Fruit fly (Drosophila melanogaster) whole organism, embryonic: Measurements from ENCODE around the gene kek6.

ENCODE experiments used
- CG1024 ChIP-seq: fragments of 200-800 bp; sonication (Bioruptor generic); IDR thresholded peaks from 2 replicates; pipeline ENCODE4 v1.3.6; 2022; ENCODE audit warnings: missing biosample characterization, missing genetic modification characterization
- CG10565 ChIP-seq: fragments of 200-800 bp; sonication (Bioruptor generic); optimal IDR thresholded peaks from 3 replicates; lab custom pipeline; 2016; ENCODE audit warnings: missing biosample characterization, mild to moderate bottlenecking, missing genetic modification characterization
- CG10979 ChIP-seq: fragments of 200-800 bp; sonication (Bioruptor generic); optimal IDR thresholded peaks from 2 replicates; lab custom pipeline; 2018; ENCODE audit warnings: missing biosample characterization, mild to moderate bottlenecking, missing genetic modification characterization, moderate library complexity
- CG11247 ChIP-seq: fragments of 200-800 bp; sonication (Bioruptor generic); IDR thresholded peaks from 2 replicates; pipeline ENCODE4 v1.3.6; 2022; ENCODE audit warnings: missing biosample characterization, missing genetic modification characterization
- CG11456 ChIP-seq: fragments of 200-800 bp; sonication (Bioruptor generic); IDR thresholded peaks from 3 replicates; pipeline ENCODE4 v1.3.6; 2022; ENCODE audit warnings: missing biosample characterization, missing genetic modification characterization
- CG11695 ChIP-seq: fragments of 200-800 bp; sonication (Bioruptor generic); IDR thresholded peaks from 3 replicates; pipeline ENCODE4 v1.3.6; 2022; ENCODE audit warnings: missing biosample characterization, missing genetic modification characterization
- CG13624 ChIP-seq: fragments of 200-800 bp; sonication (Bioruptor generic); optimal IDR thresholded peaks from 2 replicates; lab custom pipeline; 2016; ENCODE audit warnings: missing biosample characterization, missing genetic modification characterization
- CG17612 ChIP-seq: fragments of 200-800 bp; sonication (Bioruptor generic); IDR thresholded peaks from 2 replicates; pipeline ENCODE4 v1.3.6; 2022; ENCODE audit warnings: missing biosample characterization, missing genetic modification characterization
- CG1832 ChIP-seq: fragments of 200-800 bp; sonication (Bioruptor generic); optimal IDR thresholded peaks from 2 replicates; lab custom pipeline; 2017; ENCODE audit warnings: missing biosample characterization, mild to moderate bottlenecking, missing genetic modification characterization, inconsistent platforms
- CG18764 ChIP-seq: fragments of 200-800 bp; sonication (Bioruptor generic); optimal IDR thresholded peaks from 3 replicates; lab custom pipeline; 2016; ENCODE audit warnings: missing biosample characterization, missing genetic modification characterization
- CG2712 ChIP-seq: fragments of 200-800 bp; optimal IDR thresholded peaks from 3 replicates; lab custom pipeline; 2019; ENCODE audit warnings: missing biosample characterization, mild to moderate bottlenecking, missing genetic modification characterization, moderate library complexity
- CG32532 ChIP-seq: fragments of 200-800 bp; sonication (Bioruptor generic); IDR thresholded peaks from 2 replicates; pipeline ENCODE4 v1.3.6; 2022; ENCODE audit warnings: missing biosample characterization, missing genetic modification characterization
- CG4854 ChIP-seq: fragments of 200-800 bp; sonication (Bioruptor generic); optimal IDR thresholded peaks from 2 replicates; lab custom pipeline; 2016; ENCODE audit warnings: missing biosample characterization, missing genetic modification characterization, inconsistent platforms
- CG5245 ChIP-seq: fragments of 200-800 bp; sonication (Bioruptor generic); optimal IDR thresholded peaks from 3 replicates; lab custom pipeline; 2016; ENCODE audit warnings: missing biosample characterization, missing genetic modification characterization
- CG6854 ChIP-seq: fragments of 200-800 bp; sonication (Bioruptor generic); optimal IDR thresholded peaks from 3 replicates; lab custom pipeline; 2017; ENCODE audit warnings: missing biosample characterization, mild to moderate bottlenecking, missing genetic modification characterization
- CG7839 ChIP-seq: fragments of 200-800 bp; sonication (Bioruptor generic); optimal IDR thresholded peaks from 3 replicates; lab custom pipeline; 2018; ENCODE audit warnings: missing biosample characterization, mild to moderate bottlenecking, missing genetic modification characterization, moderate library complexity
- CG8089 ChIP-seq: fragments of 200-800 bp; sonication (Bioruptor generic); optimal IDR thresholded peaks from 3 replicates; lab custom pipeline; 2016; ENCODE audit warnings: missing biosample characterization, missing genetic modification characterization
- CG9215 ChIP-seq: fragments of 200-800 bp; sonication (Bioruptor generic); IDR thresholded peaks from 2 replicates; pipeline ENCODE4 v1.3.6; 2022; ENCODE audit warnings: missing biosample characterization, missing genetic modification characterization
- CHES-1-like ChIP-seq: fragments of 200-800 bp; sonication (Bioruptor generic); optimal IDR thresholded peaks from 2 replicates; lab custom pipeline; 2016; ENCODE audit warnings: missing biosample characterization, missing genetic modification characterization
- Dad ChIP-seq: fragments of 200-800 bp; sonication (Bioruptor generic); optimal IDR thresholded peaks from 3 replicates; lab custom pipeline; 2016; ENCODE audit warnings: missing biosample characterization, missing genetic modification characterization
- H2.0 ChIP-seq: fragments of 200-800 bp; sonication (Bioruptor generic); IDR thresholded peaks from 2 replicates; pipeline ENCODE4 v1.3.6; 2022; ENCODE audit warnings: missing biosample characterization, missing genetic modification characterization
- HHEX ChIP-seq: fragments of 200-800 bp; sonication (Bioruptor generic); optimal IDR thresholded peaks from 3 replicates; lab custom pipeline; 2017; ENCODE audit warnings: missing biosample characterization, mild to moderate bottlenecking, missing genetic modification characterization, missing genetic modification reagents
- Mrtf ChIP-seq: fragments of 200-800 bp; sonication (Bioruptor generic); IDR thresholded peaks from 3 replicates; pipeline ENCODE4 v1.3.6; 2022; ENCODE audit warnings: missing biosample characterization, missing genetic modification characterization
- Nf-YA ChIP-seq: fragments of 200-800 bp; sonication (Bioruptor generic); IDR thresholded peaks from 2 replicates; pipeline ENCODE4 v1.3.6; 2022; ENCODE audit warnings: missing biosample characterization, missing genetic modification characterization
- Ptx1 ChIP-seq: fragments of 200-800 bp; sonication (Bioruptor generic); IDR thresholded peaks from 2 replicates; pipeline ENCODE4 v1.3.6; 2022; ENCODE audit warnings: missing biosample characterization, missing genetic modification characterization
- Xbp1 ChIP-seq: fragments of 200-800 bp; sonication (Bioruptor generic); optimal IDR thresholded peaks from 3 replicates; lab custom pipeline; 2016; ENCODE audit warnings: missing biosample characterization, mild to moderate bottlenecking, missing genetic modification characterization
- ap ChIP-seq: fragments of 200-800 bp; sonication (Bioruptor generic); IDR thresholded peaks from 2 replicates; pipeline ENCODE4 v1.3.6; 2022; ENCODE audit warnings: missing biosample characterization, missing genetic modification characterization
- cad ChIP-seq: fragments of >200 bp; optimal IDR thresholded peaks from 2 replicates; lab custom pipeline; 2017; ENCODE audit warnings: missing biosample characterization, missing genetic modification characterization
- croc ChIP-seq: fragments of 200-800 bp; sonication (Bioruptor generic); conservative IDR thresholded peaks from 3 replicates; pipeline ENCODE4 v1.3.6; 2022; ENCODE audit warnings: missing biosample characterization, missing genetic modification characterization
- dati ChIP-seq: fragments of 200-800 bp; sonication (Bioruptor generic); IDR thresholded peaks from 2 replicates; pipeline ENCODE4 v1.3.6; 2022; ENCODE audit warnings: missing biosample characterization, missing genetic modification characterization
- eve ChIP-seq, 2 experiments: fragments of >200 bp; optimal IDR thresholded peaks; 2 replicates each; lab custom pipeline; 2017; ENCODE audit warnings: missing biosample characterization in 2 of 2, missing genetic modification characterization in 2 of 2
- exex ChIP-seq: fragments of 200-800 bp; sonication (Bioruptor generic); optimal IDR thresholded peaks from 4 replicates; lab custom pipeline; 2018; ENCODE audit warnings: missing biosample characterization, mild to moderate bottlenecking, missing genetic modification characterization, moderate library complexity
- gcm ChIP-seq: fragments of 200-800 bp; sonication (Bioruptor generic); optimal IDR thresholded peaks from 2 replicates; lab custom pipeline; 2019; ENCODE audit warnings: missing biosample characterization, mild to moderate bottlenecking, missing genetic modification characterization, moderate library complexity
- gsb-n ChIP-seq: fragments of 200-800 bp; sonication (Bioruptor generic); optimal IDR thresholded peaks from 3 replicates; lab custom pipeline; 2018; ENCODE audit warnings: missing biosample characterization, mild to moderate bottlenecking, missing genetic modification characterization
- ham ChIP-seq: fragments of 200-800 bp; sonication (Bioruptor generic); IDR thresholded peaks from 2 replicates; pipeline ENCODE4 v1.3.6; 2022; ENCODE audit warnings: missing biosample characterization, missing genetic modification characterization
- odd ChIP-seq: fragments of 200-800 bp; sonication (Bioruptor generic); optimal IDR thresholded peaks from 2 replicates; lab custom pipeline; 2017; ENCODE audit warnings: missing biosample characterization, mild to moderate bottlenecking, missing genetic modification characterization
- phol ChIP-seq: fragments of 200-800 bp; sonication (Bioruptor generic); optimal IDR thresholded peaks from 3 replicates; lab custom pipeline; 2018; ENCODE audit warnings: missing biosample characterization, mild to moderate bottlenecking, missing genetic modification characterization, moderate library complexity
- repo ChIP-seq: fragments of 200-800 bp; sonication (Bioruptor generic); optimal IDR thresholded peaks from 2 replicates; lab custom pipeline; 2016; ENCODE audit warnings: missing biosample characterization, missing genetic modification characterization
- sisA ChIP-seq: fragments of 200-800 bp; sonication (Bioruptor generic); IDR thresholded peaks from 2 replicates; pipeline ENCODE4 v1.3.6; 2022; ENCODE audit warnings: missing biosample characterization, missing genetic modification characterization
- ttk ChIP-seq: fragments of 200-800 bp; sonication (Bioruptor generic); IDR thresholded peaks from 2 replicates; pipeline ENCODE4 v2.1.2; 2022; ENCODE audit warnings: missing biosample characterization, missing genetic modification characterization

The kek6 gene

DNA sequence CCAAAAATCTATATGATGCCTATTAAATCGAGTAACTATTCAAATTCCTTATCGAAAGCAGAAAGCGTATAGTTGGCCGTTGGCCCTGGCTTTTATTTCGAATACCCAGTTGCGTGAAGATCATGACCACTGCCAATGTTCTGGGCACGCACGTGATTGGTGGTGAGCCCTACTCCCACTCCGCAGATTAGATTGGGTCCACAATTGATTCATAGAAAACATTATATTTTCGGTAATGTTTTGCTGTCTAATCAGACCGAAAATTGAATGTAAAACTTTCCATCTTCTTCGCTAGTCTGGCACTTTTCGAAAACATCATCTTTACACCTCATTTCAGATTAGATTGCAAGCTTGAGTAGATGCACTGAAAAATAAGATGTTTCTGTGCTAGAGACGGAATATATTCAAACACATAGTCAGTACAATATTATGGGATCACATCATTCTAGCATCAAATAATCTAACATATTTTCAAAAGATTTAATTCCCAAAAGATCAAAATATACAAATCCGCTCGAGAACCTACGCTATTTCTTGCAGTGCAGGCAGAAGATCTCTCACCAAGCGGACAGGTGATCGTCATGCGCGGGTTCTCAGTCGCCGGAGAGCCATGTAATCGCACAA lies 29.6 kb upstream of the kek6 start, which contains the start of gene CG1774 (continued):
- TF ChIP-seq croc (GFP tag; lab: Robert Waterston, UW) (no peak; the same call in 2 of the 3 replicates), Ptx1 (GFP tag; lab: Robert Waterston, UW) (peak; percentile 85), Mrtf (GFP tag; lab: Robert Waterston, UW) (peak; percentile 41; the same call in 1 of the 3 replicates), CG6854 (peak; percentile 73), CG32532 (GFP tag; lab: Robert Waterston, UW) (peak; percentile 90), CG8089 (GFP tag; lab: Kevin White, UChicago) (peak; percentile 15), CG11456 (GFP tag; lab: Robert Waterston, UW) (peak; percentile 84), HHEX (peak; percentile 81), ap (GFP tag; lab: Robert Waterston, UW) (peak; percentile 57), ttk (GFP tag; lab: Robert Waterston, UW) (peak; percentile 36; the same call in 1 of the 2 replicates), CG1832 (GFP tag; lab: Kevin White, UChicago) (no peak), CG10565 (GFP tag; lab: Kevin White, UChicago) (no peak), CG11695 (peak; percentile 79), CG1024 (GFP tag; lab: Robert Waterston, UW) (no peak), CG9215 (GFP tag; lab: Robert Waterston, UW) (peak; percentile 75), CG4854 (GFP tag; lab: Kevin White, UChicago) (peak; percentile 66), CG2712 (tag; lab: Kevin White, UChicago) (peak; percentile 76), H2.0 (GFP tag; lab: Robert Waterston, UW) (peak; percentile 63), CG11247 (peak; percentile 72), CG13624 (GFP tag; lab: Kevin White, UChicago) (peak; percentile 91), odd (GFP tag; lab: Kevin White, UChicago) (peak; percentile 40), ham (GFP tag; lab: Robert Waterston, UW) (0 out of 2 replicates have a peak, but pooled peaks have one; percentile 48), Nf-YA (GFP tag; lab: Robert Waterston, UW) (peak; percentile 44; the same call in 1 of the 2 replicates), CHES-1-like (GFP tag; lab: Kevin White, UChicago) (peak; percentile 82), Dad (peak; percentile 44), dati (GFP tag; lab: Robert Waterston, UW) (no peak), sisA (GFP tag; lab: Robert Waterston, UW) (peak; percentile 78), cad (GFP tag; lab: Kevin White, UChicago) (no peak), phol (tag; lab: Kevin White, UChicago) (peak; percentile 67), CG18764 (GFP tag; lab: Kevin White, UChicago) (peak; percentile 48), Xbp1 (GFP tag; lab: Kevin White, UChicago) (peak; percentile 79), CG10979 (peak; percentile 65), gcm (GFP tag; lab: Kevin White, UChicago) (peak; percentile 33), eve (GFP tag; optimal IDR thresholded peaks at IDR 0.05; lab: Kevin White, UChicago) (no peak), CG7839 (tag; lab: Kevin White, UChicago) (peak; percentile 85), exex (tag; lab: Kevin White, UChicago) (peak; percentile 86), CG17612 (peak; percentile 53; the same call in 1 of the 2 replicates), gsb-n (tag; lab: Kevin White, UChicago) (no peak), CG5245 (GFP tag; lab: Kevin White, UChicago) (peak; percentile 42), repo (GFP tag; lab: Kevin White, UChicago) (peak; percentile 55)
- TF ChIP-seq, all 482 proteins: peak for 342
